Worm (Caenorhabditis elegans): Measurements from ENCODE around the gene scl-8.

- TF ChIP-seq egl-27 (tag; optimal IDR thresholded peaks at IDR 0.05) (no peak), pqm-1 (tag; optimal IDR thresholded peaks at IDR 0.05) (no peak), blmp-1 (tag; optimal IDR thresholded peaks at IDR 0.05) (no peak), snpc-4 (tag; optimal IDR thresholded peaks at IDR 0.05) (no peak), sup-37 (GFP tag; optimal IDR thresholded peaks at IDR 0.05) (no peak), unc-98 (GFP tag; IDR thresholded peaks at IDR 0.05) (no peak), jun-1 (tag; optimal IDR thresholded peaks at IDR 0.05) (no peak), hlh-17 (GFP tag; optimal IDR thresholded peaks at IDR 0.05; ENCODE audit: borderline replicate concordance) (no peak), pax-3 (tag; optimal IDR thresholded peaks at IDR 0.05) (no peak)
Observed at ce11 chrIV:13121396-13121795, 49.9 kb downstream of the scl-8 start.
